Fruit fly (Drosophila melanogaster): ENCODE results near the gene Gr64e.

The Gr64e gene

dm6 chr3L:4000711-4001110 is 31.2 kb upstream of the Gr64e start:
- TF ChIP-seq zen2 (GFP tag; IDR thresholded peaks at IDR 0.05; ENCODE audit: partially characterized antibody) (no peak), Sox100B (GFP tag; optimal IDR thresholded peaks at IDR 0.05) (peak; percentile 28), CG13123 (GFP tag; optimal IDR thresholded peaks at IDR 0.05) (no peak), hbn (GFP tag; IDR thresholded peaks at IDR 0.05; ENCODE audit: partially characterized antibody) (no peak), CG5953 (GFP tag; IDR thresholded peaks at IDR 0.05) (no peak), ken (GFP tag; IDR thresholded peaks at IDR 0.05) (no peak), chif (GFP tag; optimal IDR thresholded peaks at IDR 0.05) (no peak), yki (optimal IDR thresholded peaks at IDR 0.05) (no peak), CG15011 (GFP tag; optimal IDR thresholded peaks at IDR 0.05) (no peak), unc-4 (GFP tag; IDR thresholded peaks at IDR 0.05; ENCODE audit: partially characterized antibody) (no peak), Rfx (GFP tag; IDR thresholded peaks at IDR 0.05) (peak; percentile 32; the same call in 1 of the 2 replicates), CG31441 (GFP tag; IDR thresholded peaks at IDR 0.05) (peak; percentile 22; the same call in 1 of the 2 replicates), Dad (GFP tag; optimal IDR thresholded peaks at IDR 0.05) (no peak), HmgD (GFP tag; optimal IDR thresholded peaks at IDR 0.05) (no peak), Jarid2 (GFP tag; optimal IDR thresholded peaks at IDR 0.05) (no peak), BEAF-32 (GFP tag; optimal IDR thresholded peaks at IDR 0.05) (no peak), ind (GFP tag; optimal IDR thresholded peaks at IDR 0.05) (peak; percentile 5), CG9437 (GFP tag; optimal IDR thresholded peaks at IDR 0.05) (peak; percentile 32), unpg (GFP tag; optimal IDR thresholded peaks at IDR 0.05) (no peak), esg (GFP tag; conservative IDR thresholded peaks at IDR 0.05) (0 out of 2 replicates have a peak, but pooled peaks have one; percentile 16), CG17912 (GFP tag; optimal IDR thresholded peaks at IDR 0.05) (no peak), Poxn (GFP tag; IDR thresholded peaks at IDR 0.05) (no peak), Aef1 (GFP tag; IDR thresholded peaks at IDR 0.05) (no peak), org-1 (GFP tag; optimal IDR thresholded peaks at IDR 0.05) (peak; percentile 1), C15 (GFP tag; IDR thresholded peaks at IDR 0.05) (no peak), CG14014 (GFP tag; IDR thresholded peaks at IDR 0.05) (no peak), nau (GFP tag; optimal IDR thresholded peaks at IDR 0.05) (no peak), Stat92E (GFP tag; optimal IDR thresholded peaks at IDR 0.05) (no peak), tin (GFP tag; optimal IDR thresholded peaks at IDR 0.05) (no peak), CG10209 (GFP tag; optimal IDR thresholded peaks at IDR 0.05) (peak; percentile 52), CG6254 (GFP tag; optimal IDR thresholded peaks at IDR 0.05) (no peak), CG7556 (GFP tag; optimal IDR thresholded peaks at IDR 0.05) (peak; percentile 72), Myb (GFP tag; optimal IDR thresholded peaks at IDR 0.05) (no peak), Dip3 (GFP tag; optimal IDR thresholded peaks at IDR 0.05) (no peak), Spps (tag; optimal IDR thresholded peaks at IDR 0.05) (no peak), CG18476 (GFP tag; optimal IDR thresholded peaks at IDR 0.05) (no peak), sim (GFP tag; IDR thresholded peaks at IDR 0.05) (no peak), oc (tag; optimal IDR thresholded peaks at IDR 0.05) (no peak), slp2 (GFP tag; optimal IDR thresholded peaks at IDR 0.05) (no peak), Ada2b (GFP tag; IDR thresholded peaks at IDR 0.05) (no peak), scrt (GFP tag; optimal IDR thresholded peaks at IDR 0.05) (peak; percentile 1), CG17186 (GFP tag; optimal IDR thresholded peaks at IDR 0.05) (no peak), MBD-R2 (GFP tag; IDR thresholded peaks at IDR 0.05) (no peak), Mes4 (GFP tag; optimal IDR thresholded peaks at IDR 0.05) (no peak), ssp (GFP tag; IDR thresholded peaks at IDR 0.05) (no peak), MTF-1 (GFP tag; optimal IDR thresholded peaks at IDR 0.05; ENCODE audit: borderline replicate concordance) (no peak), Ets65A (GFP tag) (peak; percentile 86), CG16863 (GFP tag; optimal IDR thresholded peaks at IDR 0.05) (no peak), wor (GFP tag; IDR thresholded peaks at IDR 0.05) (peak; percentile 33; the same call in 1 of the 2 replicates), cato (GFP tag; optimal IDR thresholded peaks at IDR 0.05; ENCODE audit: borderline replicate concordance) (no peak), CG10959 (GFP tag; IDR thresholded peaks at IDR 0.05) (no peak), YL-1 (GFP tag; optimal IDR thresholded peaks at IDR 0.05) (no peak)

Measured in whole organism, embryonic.